Fruit fly (Drosophila melanogaster) whole organism, embryonic: ENCODE measurements around the gene CG17593.
A peak's percentile ranks its signal among the peaks of the same experiment; 100 is the strongest.

Experiments
- ATbp ChIP-seq: fragments of 200-800 bp; sonication (Bioruptor generic); optimal IDR thresholded peaks from 2 replicates; lab custom pipeline; 2017; ENCODE audit warnings: missing biosample characterization, mild to moderate bottlenecking, missing genetic modification characterization, missing genetic modification reagents
- BEAF-32 ChIP-seq: fragments of 200-800 bp; sonication (Bioruptor generic); optimal IDR thresholded peaks from 3 replicates; lab custom pipeline; 2017; ENCODE audit warnings: missing biosample characterization, missing genetic modification characterization, mild to moderate bottlenecking, moderate library complexity, missing genetic modification reagents
- C15 ChIP-seq: fragments of 200-800 bp; sonication (Bioruptor generic); IDR thresholded peaks from 3 replicates; pipeline ENCODE4 v1.3.6; 2022; ENCODE audit warnings: missing biosample characterization, missing genetic modification characterization
- CG11723 ChIP-seq: fragments of 200-800 bp; sonication (Bioruptor generic); optimal IDR thresholded peaks from 2 replicates; lab custom pipeline; 2017; ENCODE audit warnings: missing biosample characterization, mild to moderate bottlenecking, missing genetic modification characterization
- CG12659 ChIP-seq: fragments of 200-800 bp; sonication (Bioruptor generic); optimal IDR thresholded peaks from 3 replicates; lab custom pipeline; 2017; ENCODE audit warnings: mild to moderate bottlenecking, missing biosample characterization, missing genetic modification reagents, missing genetic modification characterization
- CG13287 ChIP-seq: fragments of 200-800 bp; sonication (Bioruptor generic); IDR thresholded peaks from 2 replicates; pipeline ENCODE4 v1.3.6; 2022; ENCODE audit warnings: missing biosample characterization, missing genetic modification characterization; ENCODE audit not compliant: partially characterized antibody
- CG14965 ChIP-seq: fragments of 200-800 bp; sonication (Bioruptor generic); optimal IDR thresholded peaks from 2 replicates; lab custom pipeline; 2016; ENCODE audit warnings: missing biosample characterization, missing genetic modification characterization, borderline replicate concordance
- CG16813 ChIP-seq: fragments of 200-800 bp; sonication (Bioruptor generic); IDR thresholded peaks from 3 replicates; pipeline ENCODE4 v1.3.6; 2022; ENCODE audit warnings: missing biosample characterization, missing genetic modification characterization; ENCODE audit not compliant: partially characterized antibody
- CG17186 ChIP-seq: fragments of 200-800 bp; sonication (Bioruptor generic); optimal IDR thresholded peaks from 3 replicates; lab custom pipeline; 2017; ENCODE audit warnings: missing biosample characterization, missing genetic modification reagents, missing genetic modification characterization
- CG18262 ChIP-seq: fragments of 200-800 bp; optimal IDR thresholded peaks from 3 replicates; lab custom pipeline; 2019; ENCODE audit warnings: missing biosample characterization, mild to moderate bottlenecking, missing genetic modification characterization, moderate library complexity
- CG2116 ChIP-seq: fragments of 200-800 bp; sonication (Bioruptor generic); optimal IDR thresholded peaks from 3 replicates; lab custom pipeline; 2018; ENCODE audit warnings: missing biosample characterization, mild to moderate bottlenecking, missing genetic modification characterization
- CG2712 ChIP-seq: fragments of 200-800 bp; optimal IDR thresholded peaks from 3 replicates; lab custom pipeline; 2019; ENCODE audit warnings: missing biosample characterization, mild to moderate bottlenecking, missing genetic modification characterization, moderate library complexity
- CG31388 ChIP-seq: fragments of 200-800 bp; sonication (Bioruptor generic); optimal IDR thresholded peaks from 2 replicates; lab custom pipeline; 2016; ENCODE audit warnings: missing biosample characterization, missing genetic modification characterization
- CG32772 ChIP-seq: fragments of 200-800 bp; sonication (Bioruptor generic); IDR thresholded peaks from 2 replicates; pipeline ENCODE4 v1.3.6; 2022; ENCODE audit warnings: missing biosample characterization, missing genetic modification characterization
- CG34422 ChIP-seq: fragments of 200-800 bp; sonication (Bioruptor generic); IDR thresholded peaks from 3 replicates; pipeline ENCODE4 v1.3.6; 2022; ENCODE audit warnings: missing biosample characterization, missing genetic modification characterization
- CG3726 ChIP-seq: fragments of 200-800 bp; sonication (Bioruptor generic); IDR thresholded peaks from 3 replicates; pipeline ENCODE4, ENCODE4 v1.3.6; 2022; ENCODE audit warnings: missing biosample characterization, missing genetic modification characterization
- CG3995 ChIP-seq: fragments of 200-800 bp; sonication (Bioruptor generic); optimal IDR thresholded peaks from 3 replicates; lab custom pipeline; 2016; ENCODE audit warnings: missing biosample characterization, missing genetic modification characterization
- CG42726 ChIP-seq: fragments of 200-800 bp; sonication (Bioruptor generic); IDR thresholded peaks from 2 replicates; pipeline ENCODE4 v1.3.6; 2022; ENCODE audit warnings: missing biosample characterization, missing genetic modification characterization; ENCODE audit not compliant: partially characterized antibody
- CG7357 ChIP-seq: fragments of 200-800 bp; sonication (Bioruptor generic); IDR thresholded peaks from 3 replicates; pipeline ENCODE4 v1.3.6; 2022; ENCODE audit warnings: missing biosample characterization, missing genetic modification characterization
- CHES-1-like ChIP-seq: fragments of 200-800 bp; sonication (Bioruptor generic); optimal IDR thresholded peaks from 2 replicates; lab custom pipeline; 2016; ENCODE audit warnings: missing biosample characterization, missing genetic modification characterization
- Ets65A ChIP-seq: fragments of 200-800 bp; sonication (Bioruptor generic); peaks from one replicate; lab custom pipeline; 2016; ENCODE audit warnings: missing biosample characterization, missing genetic modification characterization
- Ets97D ChIP-seq: fragments of 200-800 bp; sonication (Bioruptor generic); optimal IDR thresholded peaks from 3 replicates; lab custom pipeline; 2016; ENCODE audit warnings: missing biosample characterization, missing genetic modification characterization
- Fer1 ChIP-seq: fragments of 200-800 bp; sonication (Bioruptor generic); optimal IDR thresholded peaks from 2 replicates; lab custom pipeline; 2017; ENCODE audit warnings: missing biosample characterization, mild to moderate bottlenecking, missing genetic modification characterization
- H15 ChIP-seq: fragments of 200-800 bp; sonication (Bioruptor generic); IDR thresholded peaks from 3 replicates; pipeline ENCODE4 v1.3.6; 2022; ENCODE audit warnings: missing biosample characterization, missing genetic modification characterization
- HLH4C ChIP-seq: fragments of 200-800 bp; sonication (Bioruptor generic); IDR thresholded peaks from 3 replicates; pipeline ENCODE4 v1.3.6; 2022; ENCODE audit warnings: missing biosample characterization, missing genetic modification characterization; ENCODE audit not compliant: partially characterized antibody
- HLHmδ ChIP-seq: fragments of 200-800 bp; sonication (Bioruptor generic); optimal IDR thresholded peaks from 2 replicates; lab custom pipeline; 2018; ENCODE audit warnings: missing biosample characterization, mild to moderate bottlenecking, missing genetic modification characterization, moderate library complexity
- HmgD ChIP-seq: fragments of 200-800 bp; sonication (Bioruptor generic); optimal IDR thresholded peaks from 3 replicates; lab custom pipeline; 2016; ENCODE audit warnings: missing biosample characterization, missing genetic modification characterization
- MBD-R2 ChIP-seq: fragments of 200-800 bp; sonication (Bioruptor generic); IDR thresholded peaks from 2 replicates; pipeline ENCODE4 v1.3.6; 2022; ENCODE audit warnings: missing biosample characterization, missing genetic modification characterization
- MESR4 ChIP-seq: fragments of 200-800 bp; sonication (Bioruptor generic); optimal IDR thresholded peaks from 2 replicates; lab custom pipeline; 2018; ENCODE audit warnings: missing biosample characterization, mild to moderate bottlenecking, missing genetic modification characterization, moderate library complexity
- Myb ChIP-seq: fragments of 200-800 bp; sonication (Bioruptor generic); optimal IDR thresholded peaks from 2 replicates; lab custom pipeline; 2016; ENCODE audit warnings: missing biosample characterization, missing genetic modification characterization
- Opbp ChIP-seq: fragments of 200-800 bp; sonication (Bioruptor generic); IDR thresholded peaks from 3 replicates; pipeline ENCODE4 v1.3.6; 2022; ENCODE audit warnings: missing biosample characterization, missing genetic modification characterization; ENCODE audit not compliant: partially characterized antibody
- Scr ChIP-seq: fragments of 200-800 bp; sonication (Bioruptor generic); IDR thresholded peaks from 2 replicates; pipeline ENCODE4 v1.3.6; 2022; ENCODE audit warnings: missing biosample characterization, missing genetic modification characterization; ENCODE audit not compliant: partially characterized antibody
- Sry-β ChIP-seq: fragments of 200-800 bp; sonication (Bioruptor generic); optimal IDR thresholded peaks from 2 replicates; lab custom pipeline; 2018; ENCODE audit warnings: missing biosample characterization, mild to moderate bottlenecking, missing genetic modification characterization, moderate library complexity
- YL-1 ChIP-seq: fragments of 200-800 bp; sonication (Bioruptor generic); optimal IDR thresholded peaks from 3 replicates; lab custom pipeline; 2017; ENCODE audit warnings: missing biosample characterization, mild to moderate bottlenecking, missing genetic modification characterization
- ac ChIP-seq: fragments of 200-800 bp; sonication (Bioruptor generic); optimal IDR thresholded peaks from 3 replicates; lab custom pipeline; 2017; ENCODE audit warnings: missing biosample characterization, mild to moderate bottlenecking, missing genetic modification characterization
- chinmo ChIP-seq: fragments of 200-800 bp; sonication (Bioruptor generic); IDR thresholded peaks from 4 replicates; pipeline ENCODE4 v1.3.6; 2022; ENCODE audit warnings: missing biosample characterization, missing genetic modification characterization; ENCODE audit not compliant: partially characterized antibody
- chm ChIP-seq: fragments of 200-800 bp; sonication (Bioruptor generic); IDR thresholded peaks from 2 replicates; pipeline ENCODE4 v1.3.6; 2022; ENCODE audit warnings: missing biosample characterization, missing genetic modification characterization
- crp ChIP-seq, 2 experiments: fragments of 200-800 bp; sonication (Bioruptor generic); optimal IDR thresholded peaks; 2 replicates in 1 of 2; 3 replicates in 1 of 2; lab custom pipeline; 2017; ENCODE audit warnings: missing biosample characterization in 2 of 2, missing genetic modification characterization in 2 of 2, mild to moderate bottlenecking in 1 of 2, moderate library complexity in 1 of 2
- dm ChIP-seq: fragments of 200-800 bp; sonication (Bioruptor generic); optimal IDR thresholded peaks from 3 replicates; lab custom pipeline; 2016; ENCODE audit warnings: missing biosample characterization, missing genetic modification characterization
- esg ChIP-seq: fragments of 200-800 bp; sonication (Bioruptor generic); conservative IDR thresholded peaks from 2 replicates; pipeline ENCODE4 v1.3.6; 2022; ENCODE audit warnings: missing biosample characterization, missing genetic modification characterization
- eve ChIP-seq, 2 experiments: fragments of >200 bp; optimal IDR thresholded peaks; 2 replicates each; lab custom pipeline; 2017; ENCODE audit warnings: missing biosample characterization in 2 of 2, missing genetic modification characterization in 2 of 2
- eyg ChIP-seq: fragments of 200-800 bp; sonication (Bioruptor generic); optimal IDR thresholded peaks from 3 replicates; lab custom pipeline; 2016; ENCODE audit warnings: missing biosample characterization, missing genetic modification characterization
- gfzf ChIP-seq: fragments of 200-800 bp; sonication (Bioruptor generic); optimal IDR thresholded peaks from 2 replicates; lab custom pipeline; 2016; ENCODE audit warnings: missing biosample characterization, mild to moderate bottlenecking, missing genetic modification characterization, moderate library complexity
- gro ChIP-seq: fragments of 200-800 bp; sonication (Bioruptor generic); optimal IDR thresholded peaks from 2 replicates; lab custom pipeline; 2016; ENCODE audit warnings: missing biosample characterization, missing genetic modification characterization
- nmo ChIP-seq: fragments of 200-800 bp; sonication (Bioruptor generic); optimal IDR thresholded peaks from 2 replicates; lab custom pipeline; 2018; ENCODE audit warnings: missing biosample characterization, mild to moderate bottlenecking, missing genetic modification characterization, moderate library complexity
- phol ChIP-seq: fragments of 200-800 bp; sonication (Bioruptor generic); optimal IDR thresholded peaks from 3 replicates; lab custom pipeline; 2018; ENCODE audit warnings: missing biosample characterization, mild to moderate bottlenecking, missing genetic modification characterization, moderate library complexity
- pzg ChIP-seq: fragments of 200-800 bp; sonication (Bioruptor generic); optimal IDR thresholded peaks from 3 replicates; lab custom pipeline; 2018; ENCODE audit warnings: missing biosample characterization, mild to moderate bottlenecking, missing genetic modification characterization, moderate library complexity

The CG17593 gene

dm6 chr2L:3465918-3466727 lies 48.5 kb upstream of the CG17593 start, which contains the start of the genes msl-2 and ND-PDSW (continued):
- TF ChIP-seq BEAF-32 (GFP tag; lab: Kevin White, UChicago), result peak; percentile 42
- peak; percentile 51 for TF ChIP-seq CG2116 (GFP tag; lab: Kevin White, UChicago)
- peak; percentile 12 for TF ChIP-seq Ets65A (GFP tag; lab: Kevin White, UChicago)
- no peak for TF ChIP-seq CG2712
- no peak for TF ChIP-seq CG3726 (GFP tag; lab: Robert Waterston, UW)
- peak; percentile 44 for TF ChIP-seq dm (GFP tag; lab: Kevin White, UChicago)
- peak; percentile 37 for TF ChIP-seq MESR4 (GFP tag; lab: Kevin White, UChicago)
- peak; percentile 33 for TF ChIP-seq Myb (GFP tag; lab: Kevin White, UChicago)
- 0 out of 2 replicates have a peak, but pooled peaks have one; percentile 25 for TF ChIP-seq CG32772 (GFP tag; lab: Robert Waterston, UW)
- no peak for TF ChIP-seq CG18262
- TF ChIP-seq CG17186 (GFP tag; lab: Kevin White, UChicago), result peak; percentile 6
- TF ChIP-seq esg (GFP tag; lab: Robert Waterston, UW), result no peak
- TF ChIP-seq chm, result no peak
- TF ChIP-seq CG11723 (GFP tag; lab: Kevin White, UChicago), result no peak
- no peak for TF ChIP-seq eve (GFP tag; optimal IDR thresholded peaks at IDR 0.05; lab: Kevin White, UChicago)
- peak; percentile 62 for TF ChIP-seq CG12659 (GFP tag; lab: Kevin White, UChicago)
- TF ChIP-seq Scr (GFP tag; lab: Robert Waterston, UW), result 0 out of 2 replicates have a peak, but pooled peaks have one; percentile 16
- TF ChIP-seq Fer1, result no peak
- TF ChIP-seq HLHmδ (GFP tag; lab: Kevin White, UChicago), result peak; percentile 22
- peak; percentile 85 for TF ChIP-seq YL-1 (GFP tag; lab: Kevin White, UChicago)
- peak; percentile 98 for TF ChIP-seq gfzf (GFP tag; lab: Kevin White, UChicago)
- TF ChIP-seq CG7357 (GFP tag; lab: Robert Waterston, UW), result peak; percentile 92
- peak; percentile 72 to 96 for TF ChIP-seq crp (GFP tag; optimal IDR thresholded peaks at IDR 0.05; lab: Kevin White, UChicago)
- 0 out of 3 replicates have a peak, but pooled peaks have one; percentile 29 for TF ChIP-seq CG34422 (GFP tag; lab: Robert Waterston, UW)
- peak; percentile 36 for TF ChIP-seq CG3995 (GFP tag; lab: Kevin White, UChicago)
- TF ChIP-seq H15 (GFP tag; lab: Robert Waterston, UW), result no peak
- TF ChIP-seq Opbp (GFP tag; lab: Robert Waterston, UW), result peak; percentile 45; the same call in 2 of the 3 replicates
- TF ChIP-seq CG14965, result no peak
- TF ChIP-seq CHES-1-like (GFP tag; lab: Kevin White, UChicago), result peak; percentile 36
- peak; percentile 36 for TF ChIP-seq HmgD (GFP tag; lab: Kevin White, UChicago)
- no peak for TF ChIP-seq C15 (GFP tag; lab: Robert Waterston, UW)
- TF ChIP-seq nmo (GFP tag; lab: Kevin White, UChicago), result peak; percentile 37
- 0 out of 4 replicates have a peak, but pooled peaks have one; percentile 65 for TF ChIP-seq chinmo
- no peak for TF ChIP-seq ATbp (GFP tag; lab: Kevin White, UChicago)
- TF ChIP-seq eyg (GFP tag; lab: Kevin White, UChicago), result no peak
- TF ChIP-seq pzg (GFP tag; lab: Kevin White, UChicago), result peak; percentile 89
- TF ChIP-seq phol, result peak; percentile 26
- peak; percentile 89 for TF ChIP-seq MBD-R2 (GFP tag; lab: Robert Waterston, UW)
- TF ChIP-seq Sry-β (GFP tag; lab: Kevin White, UChicago), result peak; percentile 16
- TF ChIP-seq CG16813, result peak; percentile 45; the same call in 2 of the 3 replicates
- TF ChIP-seq ac (GFP tag; lab: Kevin White, UChicago), result no peak
- peak; percentile 14 for TF ChIP-seq gro (GFP tag; lab: Kevin White, UChicago)
- TF ChIP-seq CG13287, result peak; percentile 31; the same call in 1 of the 2 replicates
- peak; percentile 57; the same call in 1 of the 2 replicates for TF ChIP-seq CG42726 (GFP tag; lab: Robert Waterston, UW)
- TF ChIP-seq Ets97D (GFP tag; lab: Kevin White, UChicago), result peak; percentile 20
- TF ChIP-seq CG31388 (GFP tag; lab: Kevin White, UChicago), result no peak
- TF ChIP-seq HLH4C, result no peak
